Worm (Caenorhabditis elegans) whole organism, L4/young adult: ENCODE results near the gene C16C8.12.
"Not testable (repeated sequence)": the region's sequence is repeated elsewhere in the genome, so short reads cannot be mapped to it uniquely, and the experiment has no call there.

Experiments used
- W03F9.2 ChIP-seq: fragments of 150-350 bp; optimal IDR thresholded peaks from 2 replicates; lab custom pipeline; 2014; ENCODE audit warnings: missing biosample characterization, missing genetic modification characterization
- dao-5 ChIP-seq: sonication (generic microtip); optimal IDR thresholded peaks from 2 replicates; lab custom pipeline; 2016; ENCODE audit warnings: missing genotype, missing genetic modification characterization, moderate library complexity, missing compliant biosample characterization
- him-1 ChIP-seq: sonication (generic microtip); optimal IDR thresholded peaks from 2 replicates; lab custom pipeline; 2016; ENCODE audit warnings: missing genotype, missing genetic modification reagents, missing genetic modification characterization, missing compliant biosample characterization

C16C8.12 gene

ce11 chrII:3459199-3459598 is 6.7 kb downstream of the C16C8.12 start:
- no peak for TF ChIP-seq dao-5 (tag; lab: Kevin White, UChicago)
- no peak for TF ChIP-seq him-1 (tag; lab: Kevin White, UChicago)
- no peak for TF ChIP-seq W03F9.2 (tag; lab: Kevin White, UChicago)

ce11 chrII:3460048-3460447 is 7.5 kb downstream of the C16C8.12 start, which contains the start of gene C16C8.7:
TSS of gene C16C8.7 (minus strand) at chrII:3460148.
- TF ChIP-seq W03F9.2 (tag; lab: Kevin White, UChicago) (no peak), him-1 (tag; lab: Kevin White, UChicago) (no peak), dao-5 (tag; lab: Kevin White, UChicago) (no peak)

- no peak for TF ChIP-seq W03F9.2 (tag; lab: Kevin White, UChicago)
- TF ChIP-seq him-1 (tag; lab: Kevin White, UChicago): no peak
- TF ChIP-seq dao-5 (tag; lab: Kevin White, UChicago): no peak
Observed at ce11 chrII:3461586-3461985, 9.1 kb downstream of the C16C8.12 start, which contains the start of gene C16C8.8. TSS of gene C16C8.8 (minus strand) at chrII:3461686.

- no peak for TF ChIP-seq him-1 (tag; lab: Kevin White, UChicago)
- TF ChIP-seq dao-5 (tag; lab: Kevin White, UChicago): no peak
- TF ChIP-seq W03F9.2 (tag; lab: Kevin White, UChicago): no peak
Observed at ce11 chrII:3463097-3463496, 10.6 kb downstream of the C16C8.12 start, which contains the start of gene C16C8.9. TSS of gene C16C8.9 (minus strand) at chrII:3463197.

ce11 chrII:3464580-3464979 is 12.1 kb downstream of the C16C8.12 start, which contains the start of gene C16C8.10:
TSS of gene C16C8.10 (minus strand) at chrII:3464680.
- not testable (repeated sequence) for TF ChIP-seq W03F9.2, dao-5, him-1 (tag; lab: Kevin White, UChicago)

ce11 chrII:3470549-3470948 is 18.0 kb downstream of the C16C8.12 start, which contains the start of gene Y49F6B.20:
TSS of gene Y49F6B.20 (minus strand) at chrII:3470649.
- no peak for TF ChIP-seq dao-5 (tag; lab: Kevin White, UChicago)
- TF ChIP-seq him-1 (tag; lab: Kevin White, UChicago): no peak
- no peak for TF ChIP-seq W03F9.2 (tag; lab: Kevin White, UChicago)

ce11 chrII:3471603-3472002 is 19.1 kb downstream of the C16C8.12 start, which contains the start of gene Y49F6B.13:
TSS of gene Y49F6B.13 (minus strand) at chrII:3471703.
- TF ChIP-seq dao-5 (tag; lab: Kevin White, UChicago) (no peak), him-1 (tag; lab: Kevin White, UChicago) (no peak)

ce11 chrII:3472316-3472715 is 19.8 kb downstream of the C16C8.12 start, which contains the start of gene Y49F6B.12:
TSS of gene Y49F6B.12 (minus strand) at chrII:3472416.
- TF ChIP-seq him-1 (tag; lab: Kevin White, UChicago) (no peak), W03F9.2 (tag; lab: Kevin White, UChicago) (no peak), dao-5 (tag; lab: Kevin White, UChicago) (no peak)

ce11 chrII:3472817-3473216 is 20.3 kb downstream of the C16C8.12 start, which contains the start of gene Y49F6B.6:
TSS of gene Y49F6B.6 (plus strand) at chrII:3473117.
- no peak for TF ChIP-seq W03F9.2 (tag; lab: Kevin White, UChicago)

- no peak for TF ChIP-seq dao-5 (tag; lab: Kevin White, UChicago)
- TF ChIP-seq W03F9.2 (tag; lab: Kevin White, UChicago): no peak
- no peak for TF ChIP-seq him-1 (tag; lab: Kevin White, UChicago)
Observed at ce11 chrII:3473744-3474143, 21.2 kb downstream of the C16C8.12 start, which contains the start of gene sdz-32. TSS of gene sdz-32 (plus strand) at chrII:3474044.

ce11 chrII:3476536-3476935 is 24.0 kb downstream of the C16C8.12 start:
- TF ChIP-seq W03F9.2 (tag; lab: Kevin White, UChicago): no peak

ce11 chrII:3477171-3477570 is 24.6 kb downstream of the C16C8.12 start, which contains the start of gene fbxb-104:
TSS of gene fbxb-104 (minus strand) at chrII:3477271.
- no peak for TF ChIP-seq him-1 (tag; lab: Kevin White, UChicago)
- no peak for TF ChIP-seq W03F9.2 (tag; lab: Kevin White, UChicago)
- no peak for TF ChIP-seq dao-5 (tag; lab: Kevin White, UChicago)

ce11 chrII:3481584-3481983 is 29.1 kb downstream of the C16C8.12 start, which contains the start of gene Y49F6B.8:
TSS of gene Y49F6B.8 (minus strand) at chrII:3481684.
- TF ChIP-seq dao-5 (tag; lab: Kevin White, UChicago) (no peak), him-1 (tag; lab: Kevin White, UChicago) (no peak), W03F9.2 (tag; lab: Kevin White, UChicago) (no peak)

- no peak for TF ChIP-seq dao-5 (tag; lab: Kevin White, UChicago)
- TF ChIP-seq him-1 (tag; lab: Kevin White, UChicago): no peak
- TF ChIP-seq W03F9.2 (tag; lab: Kevin White, UChicago): no peak
Observed at ce11 chrII:3482231-3482630, 29.7 kb downstream of the C16C8.12 start, which contains the start of gene smu-2. TSS of gene smu-2 (plus strand) at chrII:3482408.
